Fruit fly (Drosophila melanogaster) whole organism, embryonic: Measurements from ENCODE around the gene Cortactin.

Source experiments
- Ada2b ChIP-seq: fragments of 200-800 bp; sonication (Bioruptor generic); IDR thresholded peaks from 2 replicates; pipeline ENCODE4 v1.3.6; 2022; ENCODE audit warnings: missing biosample characterization, missing genetic modification characterization
- C15 ChIP-seq: fragments of 200-800 bp; sonication (Bioruptor generic); IDR thresholded peaks from 3 replicates; pipeline ENCODE4 v1.3.6; 2022; ENCODE audit warnings: missing biosample characterization, missing genetic modification characterization
- CG10462 ChIP-seq: fragments of 200-800 bp; sonication (Bioruptor generic); optimal IDR thresholded peaks from 2 replicates; lab custom pipeline; 2016; ENCODE audit warnings: missing biosample characterization, missing genetic modification characterization
- CG10654 ChIP-seq: fragments of 200-800 bp; sonication (Bioruptor generic); optimal IDR thresholded peaks from 2 replicates; lab custom pipeline; 2016; ENCODE audit warnings: missing biosample characterization, missing genetic modification characterization
- CG11085 ChIP-seq: fragments of 200-800 bp; sonication (Bioruptor generic); IDR thresholded peaks from 2 replicates; pipeline ENCODE4 v1.3.6; 2022; ENCODE audit warnings: missing biosample characterization, missing genetic modification characterization
- CG11696 ChIP-seq: fragments of 200-800 bp; sonication (Bioruptor generic); IDR thresholded peaks from 2 replicates; pipeline ENCODE4 v1.3.6; 2022; ENCODE audit warnings: missing biosample characterization, missing genetic modification characterization
- CG15073 ChIP-seq: fragments of 200-800 bp; sonication (Bioruptor generic); optimal IDR thresholded peaks from 2 replicates; lab custom pipeline; 2016; ENCODE audit warnings: missing biosample characterization, missing genetic modification characterization
- CG15696 ChIP-seq: fragments of 200-800 bp; sonication (Bioruptor generic); optimal IDR thresholded peaks from 2 replicates; lab custom pipeline; 2019; ENCODE audit warnings: missing biosample characterization, mild to moderate bottlenecking, missing genetic modification characterization, moderate library complexity
- CG16815 ChIP-seq: fragments of 200-800 bp; sonication (Bioruptor generic); optimal IDR thresholded peaks from 3 replicates; lab custom pipeline; 2017; ENCODE audit warnings: missing biosample characterization, mild to moderate bottlenecking, missing genetic modification characterization
- CG16863 ChIP-seq: fragments of 200-800 bp; sonication (Bioruptor generic); optimal IDR thresholded peaks from 3 replicates; lab custom pipeline; 2016; ENCODE audit warnings: missing biosample characterization, missing genetic modification characterization
- CG17186 ChIP-seq: fragments of 200-800 bp; sonication (Bioruptor generic); optimal IDR thresholded peaks from 3 replicates; lab custom pipeline; 2017; ENCODE audit warnings: missing biosample characterization, missing genetic modification reagents, missing genetic modification characterization
- CG17912 ChIP-seq: fragments of 200-800 bp; sonication (Bioruptor generic); optimal IDR thresholded peaks from 2 replicates; lab custom pipeline; 2018; ENCODE audit warnings: missing biosample characterization, mild to moderate bottlenecking, missing genetic modification characterization
- CG18476 ChIP-seq: fragments of 200-800 bp; sonication (Bioruptor generic); optimal IDR thresholded peaks from 2 replicates; lab custom pipeline; 2016; ENCODE audit warnings: missing biosample characterization, mild to moderate bottlenecking, missing genetic modification characterization
- CG18764 ChIP-seq: fragments of 200-800 bp; sonication (Bioruptor generic); optimal IDR thresholded peaks from 3 replicates; lab custom pipeline; 2016; ENCODE audit warnings: missing biosample characterization, missing genetic modification characterization
- CG2199 ChIP-seq: fragments of 200-800 bp; sonication (Bioruptor generic); IDR thresholded peaks from 3 replicates; pipeline ENCODE4 v1.3.6; 2022; ENCODE audit warnings: missing biosample characterization, missing genetic modification characterization
- CG2875 ChIP-seq: fragments of 200-800 bp; sonication (Bioruptor generic); optimal IDR thresholded peaks from 2 replicates; lab custom pipeline; 2017; ENCODE audit warnings: missing biosample characterization, mild to moderate bottlenecking, missing genetic modification characterization, missing genetic modification reagents
- CG31441 ChIP-seq: fragments of 200-800 bp; sonication (Bioruptor generic); IDR thresholded peaks from 2 replicates; pipeline ENCODE4 v1.3.6; 2022; ENCODE audit warnings: missing biosample characterization, missing genetic modification characterization
- CG8478 ChIP-seq: fragments of >200 bp; optimal IDR thresholded peaks from 2 replicates; lab custom pipeline; 2018
- CG9817 ChIP-seq: fragments of 200-800 bp; sonication (Bioruptor generic); optimal IDR thresholded peaks from 2 replicates; lab custom pipeline; 2018; ENCODE audit warnings: missing biosample characterization, mild to moderate bottlenecking, missing genetic modification characterization, moderate library complexity
- CG9876 ChIP-seq: fragments of 200-800 bp; sonication (Bioruptor generic); optimal IDR thresholded peaks from 2 replicates; lab custom pipeline; 2016; ENCODE audit warnings: missing biosample characterization, missing genetic modification characterization
- CTCF ChIP-seq: fragments of 200-800 bp; sonication (Bioruptor generic); optimal IDR thresholded peaks from 2 replicates; lab custom pipeline; 2017; ENCODE audit warnings: missing biosample characterization, mild to moderate bottlenecking, missing genetic modification characterization, moderate library complexity
- CkIIα-i1 ChIP-seq: fragments of 200-800 bp; sonication (Bioruptor generic); IDR thresholded peaks from 2 replicates; pipeline ENCODE4 v1.3.6; 2022; ENCODE audit warnings: missing biosample characterization, missing genetic modification characterization
- Dip3 ChIP-seq: fragments of 200-800 bp; sonication (Bioruptor generic); optimal IDR thresholded peaks from 3 replicates; lab custom pipeline; 2016; ENCODE audit warnings: missing biosample characterization, missing genetic modification characterization
- Lpt ChIP-seq: fragments of >200 bp; optimal IDR thresholded peaks from 2 replicates; lab custom pipeline; 2018; ENCODE audit warnings: missing biosample characterization, missing genetic modification characterization
- Neu2 ChIP-seq: fragments of 200-800 bp; sonication (Bioruptor generic); optimal IDR thresholded peaks from 3 replicates; lab custom pipeline; 2016; ENCODE audit warnings: missing biosample characterization, missing genetic modification characterization, borderline replicate concordance
- Nf-YC ChIP-seq: fragments of 200-800 bp; optimal IDR thresholded peaks from 3 replicates; lab custom pipeline; 2019; ENCODE audit warnings: missing biosample characterization, mild to moderate bottlenecking, missing genetic modification characterization, moderate library complexity
- TFAM ChIP-seq: fragments of 200-800 bp; sonication (Bioruptor generic); optimal IDR thresholded peaks from 2 replicates; lab custom pipeline; 2017; ENCODE audit warnings: missing biosample characterization, missing genetic modification characterization, inconsistent platforms
- amos ChIP-seq: fragments of 200-800 bp; sonication (Bioruptor generic); IDR thresholded peaks from 2 replicates; pipeline ENCODE4 v1.3.6; 2022; ENCODE audit warnings: missing biosample characterization, missing genetic modification characterization; ENCODE audit not compliant: partially characterized antibody
- ara ChIP-seq: fragments of 200-800 bp; sonication (Bioruptor generic); IDR thresholded peaks from 2 replicates; pipeline ENCODE4 v1.3.6; 2022; ENCODE audit warnings: missing biosample characterization, missing genetic modification characterization
- az2 ChIP-seq: fragments of 200-800 bp; sonication (Bioruptor generic); optimal IDR thresholded peaks from 3 replicates; lab custom pipeline; 2016; ENCODE audit warnings: missing biosample characterization, missing genetic modification characterization
- bcd ChIP-seq: fragments of 200-800 bp; sonication (Bioruptor generic); optimal IDR thresholded peaks from 2 replicates; lab custom pipeline; 2017; ENCODE audit warnings: missing biosample characterization, mild to moderate bottlenecking, missing genetic modification characterization
- chm ChIP-seq: fragments of 200-800 bp; sonication (Bioruptor generic); IDR thresholded peaks from 2 replicates; pipeline ENCODE4 v1.3.6; 2022; ENCODE audit warnings: missing biosample characterization, missing genetic modification characterization
- dm ChIP-seq: fragments of 200-800 bp; sonication (Bioruptor generic); optimal IDR thresholded peaks from 3 replicates; lab custom pipeline; 2016; ENCODE audit warnings: missing biosample characterization, missing genetic modification characterization
- dpn ChIP-seq, 2 experiments: fragments of 200-800 bp; sonication (Bioruptor generic); optimal IDR thresholded peaks; 3 replicates each; lab custom pipeline; 2016; ENCODE audit warnings: missing biosample characterization in 2 of 2, missing genetic modification characterization in 2 of 2
- eve ChIP-seq, 2 experiments: fragments of >200 bp; optimal IDR thresholded peaks; 2 replicates each; lab custom pipeline; 2017; ENCODE audit warnings: missing biosample characterization in 2 of 2, missing genetic modification characterization in 2 of 2
- fru ChIP-seq: fragments of >200 bp; optimal IDR thresholded peaks from 2 replicates; lab custom pipeline; 2017
- ftz-f1 ChIP-seq: fragments of 200-800 bp; sonication (Bioruptor generic); optimal IDR thresholded peaks from 2 replicates; lab custom pipeline; 2016; ENCODE audit warnings: missing biosample characterization, missing genetic modification characterization
- her ChIP-seq: fragments of 200-800 bp; sonication (Bioruptor generic); optimal IDR thresholded peaks from 2 replicates; lab custom pipeline; 2016; ENCODE audit warnings: missing biosample characterization, missing genetic modification characterization
- jumu ChIP-seq: fragments of 200-800 bp; sonication (Bioruptor generic); optimal IDR thresholded peaks from 3 replicates; lab custom pipeline; 2016; ENCODE audit warnings: missing biosample characterization, missing genetic modification characterization
- knrl ChIP-seq: fragments of 200-800 bp; sonication (Bioruptor generic); IDR thresholded peaks from 3 replicates; pipeline ENCODE4 v1.3.6; 2022; ENCODE audit warnings: missing biosample characterization, missing genetic modification characterization; ENCODE audit not compliant: partially characterized antibody
- lola ChIP-seq, 3 experiments: fragments of >200 bp in 2 of 3; fragments of 200-800 bp in 1 of 3; sonication (Bioruptor generic) in 1 of 3; optimal IDR thresholded peaks; 2 replicates each; lab custom pipeline; 2017 to 2019; ENCODE audit warnings: missing biosample characterization in 3 of 3, missing genetic modification characterization in 3 of 3, mild to moderate bottlenecking in 1 of 3, moderate library complexity in 1 of 3
- maf-S ChIP-seq: fragments of 200-800 bp; sonication (Bioruptor generic); optimal IDR thresholded peaks from 2 replicates; lab custom pipeline; 2016; ENCODE audit warnings: missing biosample characterization, missing genetic modification characterization
- p53 ChIP-seq: fragments of 200-800 bp; sonication (Bioruptor generic); optimal IDR thresholded peaks from 2 replicates; lab custom pipeline; 2016; ENCODE audit warnings: missing biosample characterization, missing genetic modification characterization
- pnt ChIP-seq: fragments of 200-800 bp; sonication (Bioruptor generic); optimal IDR thresholded peaks from 3 replicates; lab custom pipeline; 2016; ENCODE audit warnings: missing biosample characterization, missing genetic modification characterization
- pzg ChIP-seq: fragments of 200-800 bp; sonication (Bioruptor generic); optimal IDR thresholded peaks from 3 replicates; lab custom pipeline; 2018; ENCODE audit warnings: missing biosample characterization, mild to moderate bottlenecking, missing genetic modification characterization, moderate library complexity
- repo ChIP-seq: fragments of 200-800 bp; sonication (Bioruptor generic); optimal IDR thresholded peaks from 2 replicates; lab custom pipeline; 2016; ENCODE audit warnings: missing biosample characterization, missing genetic modification characterization
- seq ChIP-seq: fragments of 200-800 bp; sonication (Bioruptor generic); IDR thresholded peaks from 2 replicates; pipeline ENCODE4 v1.3.6; 2022; ENCODE audit warnings: missing biosample characterization, missing genetic modification characterization
- tio ChIP-seq: fragments of 200-800 bp; sonication (Bioruptor generic); optimal IDR thresholded peaks from 2 replicates; lab custom pipeline; 2017; ENCODE audit warnings: missing biosample characterization, missing genetic modification characterization, inconsistent platforms
- tll ChIP-seq, 2 experiments: fragments of 200-800 bp in 1 of 2; fragments of >200 bp in 1 of 2; sonication (Bioruptor generic) in 1 of 2; optimal IDR thresholded peaks; 2 replicates each; lab custom pipeline; 2017 to 2019; ENCODE audit warnings: missing biosample characterization in 2 of 2, missing genetic modification characterization in 2 of 2, mild to moderate bottlenecking in 1 of 2, moderate library complexity in 1 of 2
- tup ChIP-seq: fragments of 200-800 bp; sonication (Bioruptor generic); optimal IDR thresholded peaks from 2 replicates; lab custom pipeline; 2016; ENCODE audit warnings: missing biosample characterization, mild to moderate bottlenecking, missing genetic modification characterization, moderate library complexity
- wdn ChIP-seq: fragments of 200-800 bp; sonication (Bioruptor generic); IDR thresholded peaks from 2 replicates; pipeline ENCODE4 v1.3.6; 2022; ENCODE audit warnings: missing biosample characterization, missing genetic modification characterization
- yki ChIP-seq: fragments of >200 bp; optimal IDR thresholded peaks from 3 replicates; lab custom pipeline; 2018

Cortactin gene

DNA sequence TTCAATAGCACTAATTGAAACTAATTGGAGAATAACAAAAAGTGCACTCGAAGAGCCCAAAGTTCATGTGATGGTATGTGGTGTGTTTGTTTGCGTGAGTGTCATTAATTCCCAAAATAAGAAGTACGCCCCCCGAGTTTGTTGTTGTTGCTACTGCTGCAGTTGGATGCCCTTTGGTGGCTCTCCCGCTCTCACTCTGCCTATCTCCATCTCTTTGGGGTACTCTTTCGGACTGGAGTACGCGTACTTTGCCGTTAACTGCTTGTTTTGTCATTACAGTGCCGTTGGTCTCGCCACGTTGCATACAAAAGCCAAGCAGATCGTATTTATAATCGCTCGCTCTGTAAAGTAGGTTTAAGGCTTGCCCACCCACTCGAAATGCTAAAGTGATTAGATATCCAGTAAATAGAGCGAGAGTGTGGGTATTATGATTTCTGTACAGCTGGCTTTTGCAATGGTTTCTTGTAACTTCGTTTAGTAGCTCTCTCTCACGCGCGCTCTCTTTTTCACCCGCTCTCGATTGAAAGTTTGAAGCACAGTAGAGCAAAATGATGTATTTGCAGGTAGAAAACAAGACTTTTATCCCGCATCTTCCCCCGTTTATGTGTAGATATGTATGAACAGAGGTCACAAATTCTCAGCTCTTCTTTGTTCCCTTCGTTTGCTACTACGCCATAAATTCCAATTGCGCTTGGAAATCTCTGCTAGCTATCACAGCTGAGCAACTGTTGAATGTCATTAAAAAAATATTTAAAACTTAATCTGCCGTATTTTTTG, 47.9 kb upstream of the Cortactin start (continued):
- no peak for TF ChIP-seq pzg (GFP tag; lab: Kevin White, UChicago)
- no peak for TF ChIP-seq CG15696
- peak; percentile 15 for TF ChIP-seq CTCF
- no peak for TF ChIP-seq CkIIα-i1 (GFP tag; lab: Robert Waterston, UW)
- TF ChIP-seq CG31441 (GFP tag; lab: Robert Waterston, UW): no peak; the same call in 1 of the 2 replicates
- TF ChIP-seq CG18764 (GFP tag; lab: Kevin White, UChicago): no peak
- TF ChIP-seq az2 (GFP tag; lab: Kevin White, UChicago): peak; percentile 34
- no peak for TF ChIP-seq Lpt (GFP tag; lab: Kevin White, UChicago)
- no peak for TF ChIP-seq lola (GFP tag; optimal IDR thresholded peaks at IDR 0.05; lab: Kevin White, UChicago)
- TF ChIP-seq CG11085 (GFP tag; lab: Robert Waterston, UW): no peak
- no peak for TF ChIP-seq p53
- no peak for TF ChIP-seq dm (GFP tag; lab: Kevin White, UChicago)
- no peak for TF ChIP-seq CG18476 (GFP tag; lab: Kevin White, UChicago)
- TF ChIP-seq ftz-f1 (GFP tag; lab: Kevin White, UChicago): no peak
- no peak for TF ChIP-seq ara (GFP tag; lab: Robert Waterston, UW)
- TF ChIP-seq Dip3: peak; percentile 17
- no peak for TF ChIP-seq jumu (GFP tag; lab: Kevin White, UChicago)
- TF ChIP-seq pnt (GFP tag; lab: Kevin White, UChicago): no peak
- no peak for TF ChIP-seq CG16863 (GFP tag; lab: Kevin White, UChicago)
- TF ChIP-seq tio (GFP tag; lab: Kevin White, UChicago): no peak
- peak in 1 of 2 experiments; percentile 25 for TF ChIP-seq dpn (GFP tag; optimal IDR thresholded peaks at IDR 0.05; lab: Kevin White, UChicago)
- TF ChIP-seq CG9817 (tag; lab: Kevin White, UChicago): peak; percentile 15
- TF ChIP-seq fru: no peak
- TF ChIP-seq CG2199: peak; percentile 10; the same call in 1 of the 3 replicates
- no peak for TF ChIP-seq CG11696 (GFP tag; lab: Robert Waterston, UW)
- no peak for TF ChIP-seq yki (lab: Kevin White, UChicago)
- TF ChIP-seq tll (GFP tag; optimal IDR thresholded peaks at IDR 0.05; lab: Kevin White, UChicago): no peak
- no peak for TF ChIP-seq wdn
- no peak for TF ChIP-seq TFAM
- no peak for TF ChIP-seq CG16815 (GFP tag; lab: Kevin White, UChicago)
- no peak for TF ChIP-seq tup (GFP tag; lab: Kevin White, UChicago)
- TF ChIP-seq bcd (GFP tag; lab: Kevin White, UChicago): peak; percentile 19
- TF ChIP-seq CG15073 (GFP tag; lab: Kevin White, UChicago): no peak
- TF ChIP-seq CG17912 (GFP tag; lab: Kevin White, UChicago): no peak
- no peak for TF ChIP-seq her (GFP tag; lab: Kevin White, UChicago)
- no peak for TF ChIP-seq CG2875 (GFP tag; lab: Kevin White, UChicago)
- TF ChIP-seq eve (GFP tag; optimal IDR thresholded peaks at IDR 0.05; lab: Kevin White, UChicago): no peak
- no peak for TF ChIP-seq Nf-YC
- no peak for TF ChIP-seq CG9876
- TF ChIP-seq maf-S (GFP tag; lab: Kevin White, UChicago): no peak
- TF ChIP-seq amos (GFP tag; lab: Robert Waterston, UW): no peak
- TF ChIP-seq CG17186 (GFP tag; lab: Kevin White, UChicago): no peak
- no peak for TF ChIP-seq knrl (GFP tag; lab: Robert Waterston, UW)
- no peak for TF ChIP-seq CG10654 (GFP tag; lab: Kevin White, UChicago)
- TF ChIP-seq repo (GFP tag; lab: Kevin White, UChicago): no peak
- no peak for TF ChIP-seq Neu2
- peak; percentile 38; the same call in 1 of the 2 replicates for TF ChIP-seq seq (GFP tag; lab: Robert Waterston, UW)
- TF ChIP-seq chm (GFP tag; lab: Robert Waterston, UW): no peak
- no peak for TF ChIP-seq C15 (GFP tag; lab: Robert Waterston, UW)
- no peak for TF ChIP-seq Ada2b (GFP tag; lab: Robert Waterston, UW)
- TF ChIP-seq CG10462 (GFP tag; lab: Kevin White, UChicago): peak; percentile 9
- no peak for TF ChIP-seq CG8478 (lab: Kevin White, UChicago)
